Worm (Caenorhabditis elegans): ENCODE measurements around the gene C08H9.15.

C08H9.15 gene

DNA sequence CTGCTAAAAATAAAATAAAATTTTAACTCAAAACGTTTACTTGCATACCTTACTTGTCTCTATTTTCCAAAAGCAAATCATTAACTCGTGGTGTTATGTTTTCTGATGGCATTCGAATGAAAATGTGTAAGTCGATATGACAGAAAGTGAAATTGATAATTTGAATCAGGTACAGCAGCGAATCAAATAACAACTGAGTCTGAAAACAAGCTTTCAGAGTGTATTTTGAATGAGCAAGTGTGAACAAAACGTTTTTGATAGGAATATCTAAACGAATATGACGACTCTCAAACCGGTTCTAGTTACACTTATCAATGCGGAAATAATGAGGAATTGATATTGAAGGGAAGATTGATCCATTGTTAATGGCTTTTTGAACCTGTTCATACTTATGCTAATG lies 9.9 kb upstream of the C08H9.15 start, which contains the start of gene chil-7:
chil-7 (minus strand) TSS at position 112 of the 400 bp plus-strand sequence.
- TF ChIP-seq eyg-1 (tag; optimal IDR thresholded peaks at IDR 0.05) (no peak), Y22D7AL.16 (tag; optimal IDR thresholded peaks at IDR 0.05) (no peak), ceh-2 (tag; optimal IDR thresholded peaks at IDR 0.05) (no peak), elt-2 (tag; optimal IDR thresholded peaks at IDR 0.05) (no peak), che-1 (tag; optimal IDR thresholded peaks at IDR 0.05) (no peak), lim-6 (tag; optimal IDR thresholded peaks at IDR 0.05) (no peak), pha-2 (tag; optimal IDR thresholded peaks at IDR 0.05) (no peak), sox-2 (GFP tag; IDR thresholded peaks at IDR 0.05) (no peak), F13H6.1 (tag; optimal IDR thresholded peaks at IDR 0.05) (no peak), ceh-18 (tag; optimal IDR thresholded peaks at IDR 0.05) (no peak), ceh-45 (GFP tag; IDR thresholded peaks at IDR 0.05) (no peak), ceh-24 (tag; optimal IDR thresholded peaks at IDR 0.05) (no peak), C38D4.7 (GFP tag; optimal IDR thresholded peaks at IDR 0.05) (no peak), fkh-10 (GFP tag; optimal IDR thresholded peaks at IDR 0.05) (no peak), odd-2 (tag; optimal IDR thresholded peaks at IDR 0.05) (no peak), ceh-9 (tag; optimal IDR thresholded peaks at IDR 0.05) (no peak), elt-4 (tag; optimal IDR thresholded peaks at IDR 0.05) (no peak), ama-1 (optimal IDR thresholded peaks at IDR 0.05) (no peak)

DNA sequence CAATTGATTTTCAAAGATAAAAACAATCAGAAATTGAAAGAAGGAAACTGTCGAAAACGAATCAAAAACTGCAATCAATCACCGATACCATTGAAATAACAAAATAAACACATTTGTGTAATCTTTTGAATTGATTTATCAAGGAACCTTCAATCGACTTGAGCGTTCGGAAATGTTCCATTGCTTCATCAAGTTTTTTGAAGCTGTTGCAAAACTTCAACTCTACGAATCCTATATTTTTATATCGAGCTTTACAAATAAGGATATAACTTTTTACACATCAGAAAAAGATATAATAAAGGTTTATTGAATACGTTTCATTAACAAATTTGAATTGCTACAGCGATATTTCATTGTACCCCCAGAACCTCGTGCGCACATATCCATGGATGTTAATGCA lies 8.0 kb upstream of the C08H9.15 start, which contains the start of gene chil-8:
chil-8 (minus strand) TSS at position 101 of the 400 bp plus-strand sequence.
- TF ChIP-seq sox-2 (GFP tag; IDR thresholded peaks at IDR 0.05) = no peak

DNA sequence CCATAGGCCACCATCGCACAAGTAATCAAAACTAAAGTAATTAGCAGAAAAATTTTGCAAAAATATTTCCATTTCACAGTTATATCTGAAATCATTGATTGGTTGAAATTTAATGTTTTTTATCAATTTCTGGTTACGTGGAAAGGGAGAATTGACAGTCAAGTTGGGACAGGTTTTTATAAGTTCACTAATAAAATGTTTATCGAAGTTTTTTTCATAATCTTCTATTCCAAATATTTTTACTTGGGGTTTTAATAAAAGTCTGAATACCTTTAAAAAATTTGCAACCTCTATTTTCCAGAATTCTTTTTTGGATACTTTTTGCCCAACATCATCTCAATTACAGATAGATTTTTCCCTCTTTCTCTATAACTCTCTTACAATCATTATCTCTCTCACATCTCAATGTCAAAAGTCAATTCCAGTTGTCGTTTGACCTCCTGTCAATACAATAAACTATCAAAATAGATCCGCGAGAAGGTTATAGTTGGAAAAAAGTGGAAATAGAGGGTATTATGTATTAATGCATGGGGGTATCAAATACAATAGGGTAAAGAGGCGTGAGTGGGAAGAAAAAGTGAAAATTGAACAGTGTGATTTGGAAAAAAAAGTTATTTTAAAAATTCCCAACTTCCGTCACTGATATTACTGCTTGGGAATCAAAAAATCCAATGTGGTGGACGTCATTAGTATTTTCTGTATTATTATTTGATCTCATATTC lies 6.3 kb upstream of the C08H9.15 start, which contains the start of the genes chil-2 and ctsa-3.2:
chil-2 (minus strand) TSS at position 101 of the 722 bp plus-strand sequence.
ctsa-3.2 (plus strand) TSS at position 672 of the 722 bp plus-strand sequence.
- no peak for TF ChIP-seq zip-5 (tag; optimal IDR thresholded peaks at IDR 0.05)
- TF ChIP-seq lim-6 (tag; optimal IDR thresholded peaks at IDR 0.05) = no peak
- TF ChIP-seq fkh-10 (GFP tag; optimal IDR thresholded peaks at IDR 0.05) = no peak
- TF ChIP-seq C08G9.2 (tag; optimal IDR thresholded peaks at IDR 0.05) = no peak
- no peak for TF ChIP-seq ztf-16 (tag; optimal IDR thresholded peaks at IDR 0.05)

DNA sequence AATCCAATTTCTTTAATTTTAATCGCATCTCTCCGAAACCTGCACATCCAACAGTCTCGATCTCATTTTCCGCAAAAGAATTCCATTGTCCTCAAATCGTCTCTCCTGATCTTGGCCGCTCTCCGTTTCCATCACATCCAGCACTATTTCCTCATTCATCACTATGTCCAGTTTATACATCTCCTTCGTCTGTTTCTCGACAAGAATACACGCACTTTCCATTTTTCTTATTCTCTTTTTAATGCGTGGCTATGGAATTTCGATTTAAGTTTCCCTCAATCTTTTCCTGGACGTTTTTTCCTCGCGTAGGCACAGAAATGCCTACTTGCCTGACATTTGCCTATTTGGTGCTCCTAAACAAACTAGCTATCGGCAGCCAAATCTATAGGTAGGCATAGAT lies 1.2 kb upstream of the C08H9.15 start:
- TF ChIP-seq pros-1 (tag; optimal IDR thresholded peaks at IDR 0.05) = no peak

DNA sequence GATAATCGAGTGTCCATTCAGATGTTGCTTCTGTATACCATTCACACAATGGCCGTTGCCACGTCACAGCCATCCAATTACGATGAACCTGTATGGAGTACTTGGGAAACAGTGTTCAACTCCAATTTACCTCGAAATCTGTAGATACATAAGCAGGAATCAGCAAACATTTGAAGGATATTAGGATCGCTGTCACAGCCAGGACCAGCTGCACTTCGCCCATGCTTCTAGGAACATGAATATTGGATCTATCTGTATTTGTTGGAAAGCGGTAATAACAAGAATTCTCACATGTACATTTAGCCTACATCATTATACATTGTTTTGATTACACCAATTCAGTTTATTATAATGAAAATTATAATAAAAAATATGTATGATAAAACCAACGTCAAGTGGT lies 5.2 kb downstream of the C08H9.15 start, which contains the start of gene algn-8:
algn-8 (minus strand) TSS at position 227 of the 400 bp plus-strand sequence.
- TF ChIP-seq pros-1 (tag; optimal IDR thresholded peaks at IDR 0.05) (no peak), nhr-11 (tag; optimal IDR thresholded peaks at IDR 0.05) (no peak), elt-4 (tag; optimal IDR thresholded peaks at IDR 0.05) (no peak), npax-4 (tag; optimal IDR thresholded peaks at IDR 0.05) (no peak), lin-11 (tag; optimal IDR thresholded peaks at IDR 0.05) (no peak), ceh-34 (tag; optimal IDR thresholded peaks at IDR 0.05) (no peak), ceh-48 (tag; optimal IDR thresholded peaks at IDR 0.05) (no peak), unc-86 (tag; optimal IDR thresholded peaks at IDR 0.05) (no peak), gmeb-2 (tag; optimal IDR thresholded peaks at IDR 0.05) (no peak), odd-2 (tag; optimal IDR thresholded peaks at IDR 0.05) (no peak)

DNA sequence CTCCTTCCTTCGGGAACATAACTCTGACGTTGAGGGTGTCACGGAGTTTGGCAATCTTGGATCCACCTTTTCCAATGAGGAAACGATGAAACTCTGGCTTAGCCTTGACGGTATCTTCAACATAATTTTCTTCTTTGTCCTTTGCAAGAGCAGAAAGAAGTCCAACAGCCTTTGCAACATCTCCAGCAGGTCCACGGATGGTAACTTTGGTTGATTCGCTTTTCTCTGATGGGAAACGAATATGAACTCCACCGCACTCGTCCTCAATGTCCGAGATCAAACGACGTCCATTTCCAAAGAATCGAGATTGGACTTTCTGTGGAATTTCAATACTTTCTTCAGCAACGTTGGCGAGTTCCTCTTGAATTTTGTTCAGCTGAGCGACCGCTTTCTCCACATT lies 7.6 kb downstream of the C08H9.15 start:
- TF ChIP-seq eyg-1 (tag; optimal IDR thresholded peaks at IDR 0.05) (no peak), nfya-1 (tag; optimal IDR thresholded peaks at IDR 0.05) (no peak), ceh-6 (GFP tag; optimal IDR thresholded peaks at IDR 0.05) (no peak), fax-1 (tag; optimal IDR thresholded peaks at IDR 0.05) (no peak), tbx-2 (tag; optimal IDR thresholded peaks at IDR 0.05) (no peak), hlh-8 (tag; optimal IDR thresholded peaks at IDR 0.05) (no peak), ceh-9 (tag; optimal IDR thresholded peaks at IDR 0.05) (no peak), K02D7.2 (tag; optimal IDR thresholded peaks at IDR 0.05) (no peak), ceh-2 (tag; optimal IDR thresholded peaks at IDR 0.05) (no peak), ets-4 (tag; optimal IDR thresholded peaks at IDR 0.05) (no peak), ztf-16 (tag; optimal IDR thresholded peaks at IDR 0.05) (no peak), ceh-45 (GFP tag; IDR thresholded peaks at IDR 0.05) (no peak), pros-1 (tag; optimal IDR thresholded peaks at IDR 0.05) (no peak), T23F11.4 (GFP tag; optimal IDR thresholded peaks at IDR 0.05) (no peak), odd-2 (tag; optimal IDR thresholded peaks at IDR 0.05) (no peak), F13H6.1 (tag; optimal IDR thresholded peaks at IDR 0.05) (no peak), ceh-14 (tag; optimal IDR thresholded peaks at IDR 0.05) (no peak), nhr-232 (tag; optimal IDR thresholded peaks at IDR 0.05) (no peak)
